Worm (Caenorhabditis elegans): ENCODE measurements around the gene T24H7.8.

ce11 chrII:6207252-6207651 lies 34.6 kb upstream of the T24H7.8 start:
- TF ChIP-seq xnd-1 (tag; optimal IDR thresholded peaks at IDR 0.05) (no peak), pbrm-1 (GFP tag; IDR thresholded peaks at IDR 0.05) (no peak)
